Worm (Caenorhabditis elegans) whole organism, L1 larva: Measurements from ENCODE around the gene twk-49.
A peak's percentile ranks its signal among the peaks of the same experiment; 100 is the strongest.

ENCODE experiments used
- F16B12.6 ChIP-seq: fragments of 150-350 bp; optimal IDR thresholded peaks from 2 replicates; lab custom pipeline; 2014; ENCODE audit warnings: missing biosample characterization, missing genetic modification characterization
- Y116A8C.19 ChIP-seq: sonication (generic microtip); optimal IDR thresholded peaks from 2 replicates; lab custom pipeline; 2016; ENCODE audit warnings: missing compliant biosample characterization, missing genetic modification characterization, borderline replicate concordance
- alr-1 ChIP-seq: fragments of 200-800 bp; sonication (Bioruptor generic); optimal IDR thresholded peaks from 2 replicates; lab custom pipeline; 2018; ENCODE audit warnings: borderline replicate concordance, mild to moderate bottlenecking, missing genetic modification characterization, missing compliant biosample characterization
- aly-2 ChIP-seq: fragments of 150-350 bp; optimal IDR thresholded peaks from 2 replicates; lab custom pipeline; 2014; ENCODE audit warnings: missing biosample characterization, missing genetic modification characterization
- blmp-1 ChIP-seq: fragments of 150-350 bp; optimal IDR thresholded peaks from 2 replicates; lab custom pipeline; 2014; ENCODE audit warnings: missing biosample characterization, missing genetic modification characterization
- ceh-63 ChIP-seq: fragments of 200-800 bp; sonication (Bioruptor generic); optimal IDR thresholded peaks from 2 replicates; lab custom pipeline; 2018; ENCODE audit warnings: mild to moderate bottlenecking, missing genetic modification characterization, missing compliant biosample characterization
- ceh-88 ChIP-seq: fragments of 200-800 bp; sonication (Bioruptor generic); IDR thresholded peaks from 2 replicates; pipeline ENCODE4 v1.3.6; 2022; ENCODE audit warnings: missing genetic modification characterization, missing compliant biosample characterization
- dpl-1 ChIP-seq, 3 experiments: fragments of 150-350 bp in 2 of 3; sonication (generic microtip) in 1 of 3; optimal IDR thresholded peaks; 2 replicates each; lab custom pipeline; 2014 to 2017; ENCODE audit warnings: missing biosample characterization in 3 of 3, missing genetic modification characterization in 3 of 3, missing genetic modification reagents in 3 of 3
- efl-1 ChIP-seq, 4 experiments: fragments of 150-350 bp; optimal IDR thresholded peaks in 3 of 4; peaks in 1 of 4; 1 replicate in 1 of 4; 2 replicates in 3 of 4; lab custom pipeline; 2014; ENCODE audit warnings: missing biosample characterization in 2 of 4, missing genetic modification characterization in 2 of 4, missing genetic modification reagents in 2 of 4
- egl-13 ChIP-seq: sonication (generic microtip); optimal IDR thresholded peaks from 2 replicates; lab custom pipeline; 2016; ENCODE audit warnings: missing genotype, missing genetic modification reagents, missing genetic modification characterization, missing compliant biosample characterization
- elt-2 ChIP-seq: sonication (generic microtip); optimal IDR thresholded peaks from 2 replicates; lab custom pipeline; 2016; ENCODE audit warnings: missing genetic modification characterization, mild to moderate bottlenecking, inconsistent platforms, missing compliant biosample characterization, missing genetic modification reagents
- elt-3 ChIP-seq, 6 experiments: fragments of 150-350 bp in 1 of 6; sonication (generic microtip); optimal IDR thresholded peaks; 2 replicates each; lab custom pipeline; 2017 to 2018; ENCODE audit warnings: missing biosample characterization in 6 of 6, missing genetic modification characterization in 6 of 6, inconsistent platforms in 1 of 6
- ets-5 ChIP-seq: fragments of 200-800 bp; sonication (Bioruptor generic); IDR thresholded peaks from 2 replicates; pipeline ENCODE4 v1.3.6; 2022; ENCODE audit warnings: missing genetic modification characterization, missing compliant biosample characterization
- fkh-4 ChIP-seq: sonication (generic microtip); optimal IDR thresholded peaks from 2 replicates; lab custom pipeline; 2016; ENCODE audit warnings: missing compliant biosample characterization, missing genetic modification characterization, borderline replicate concordance
- grh-1 ChIP-seq: fragments of 200-800 bp; sonication (Bioruptor generic); IDR thresholded peaks from 2 replicates; pipeline ENCODE4 v1.3.6; 2022; ENCODE audit warnings: missing genetic modification reagents, missing genetic modification characterization, missing compliant biosample characterization
- isw-1 ChIP-seq: fragments of 200-800 bp; sonication (Bioruptor generic); IDR thresholded peaks from 2 replicates; pipeline ENCODE4 v1.3.6; 2022; ENCODE audit warnings: missing genetic modification characterization, missing compliant biosample characterization
- lin-13 ChIP-seq: fragments of 150-350 bp; optimal IDR thresholded peaks from 2 replicates; lab custom pipeline; 2014; ENCODE audit warnings: missing biosample characterization, missing genetic modification reagents, missing genetic modification characterization
- lin-14 ChIP-seq: fragments of 200-800 bp; sonication (Bioruptor generic); optimal IDR thresholded peaks from 2 replicates; lab custom pipeline; 2018; ENCODE audit warnings: mild to moderate bottlenecking, missing genetic modification characterization, moderate library complexity, missing compliant biosample characterization
- lin-35 ChIP-seq, 2 experiments: fragments of 150-350 bp; optimal IDR thresholded peaks; 2 replicates each; lab custom pipeline; 2014; ENCODE audit warnings: missing biosample characterization in 2 of 2, missing genetic modification characterization in 2 of 2, missing genetic modification reagents in 2 of 2
- lsy-2 ChIP-seq, 2 experiments: fragments of 150-350 bp; optimal IDR thresholded peaks; 2 replicates each; lab custom pipeline; 2014; ENCODE audit warnings: missing biosample characterization in 2 of 2, missing genetic modification characterization in 2 of 2
- mdl-1 ChIP-seq, 2 experiments: fragments of 150-350 bp; optimal IDR thresholded peaks; 2 replicates each; lab custom pipeline; 2014 to 2017; ENCODE audit warnings: missing biosample characterization in 2 of 2, missing genetic modification characterization in 2 of 2, inconsistent platforms in 1 of 2
- mep-1 ChIP-seq: fragments of 150-350 bp; optimal IDR thresholded peaks from 2 replicates; lab custom pipeline; 2014; ENCODE audit warnings: missing biosample characterization, missing genetic modification characterization
- nhr-11 ChIP-seq: fragments of 150-350 bp; optimal IDR thresholded peaks from 2 replicates; lab custom pipeline; 2014; ENCODE audit warnings: missing biosample characterization, missing genetic modification characterization
- nhr-19 ChIP-seq: fragments of 200-800 bp; sonication (Bioruptor generic); conservative IDR thresholded peaks from 2 replicates; pipeline ENCODE4 v1.3.6; 2022; ENCODE audit warnings: missing genetic modification characterization, missing compliant biosample characterization
- nhr-20 ChIP-seq: sonication (generic microtip); optimal IDR thresholded peaks from 2 replicates; lab custom pipeline; 2016; ENCODE audit warnings: mild to moderate bottlenecking, missing genetic modification characterization, missing compliant biosample characterization
- nhr-28 ChIP-seq: fragments of 150-350 bp; optimal IDR thresholded peaks from 2 replicates; lab custom pipeline; 2014; ENCODE audit warnings: missing biosample characterization, missing genetic modification characterization
- nhr-47 ChIP-seq: sonication (generic microtip); optimal IDR thresholded peaks from 2 replicates; lab custom pipeline; 2016; ENCODE audit warnings: mild to moderate bottlenecking, missing genetic modification characterization, moderate library complexity, missing compliant biosample characterization
- nhr-71 ChIP-seq: sonication (generic microtip); optimal IDR thresholded peaks from 2 replicates; lab custom pipeline; 2016; ENCODE audit warnings: mild to moderate bottlenecking, missing genetic modification characterization, moderate library complexity, missing compliant biosample characterization
- nhr-85 ChIP-seq: sonication (generic microtip); peaks from one replicate; lab custom pipeline; 2016; ENCODE audit warnings: missing genetic modification characterization, inconsistent platforms, missing compliant biosample characterization
- snu-23 ChIP-seq: sonication (generic microtip); optimal IDR thresholded peaks from 2 replicates; lab custom pipeline; 2016; ENCODE audit warnings: missing genetic modification characterization, missing compliant biosample characterization
- sptf-1 ChIP-seq: fragments of 150-350 bp; optimal IDR thresholded peaks from 2 replicates; lab custom pipeline; 2014; ENCODE audit warnings: missing biosample characterization, missing genetic modification characterization
- sup-37 ChIP-seq: fragments of 200-800 bp; sonication (Bioruptor generic); optimal IDR thresholded peaks from 2 replicates; lab custom pipeline; 2018; ENCODE audit warnings: mild to moderate bottlenecking, missing genetic modification characterization, missing compliant biosample characterization
- tbx-2 ChIP-seq: sonication (generic microtip); optimal IDR thresholded peaks from 2 replicates; lab custom pipeline; 2016; ENCODE audit warnings: missing genetic modification characterization, missing compliant biosample characterization
- tlp-1 ChIP-seq: fragments of 150-350 bp; optimal IDR thresholded peaks from 2 replicates; lab custom pipeline; 2014; ENCODE audit warnings: missing biosample characterization, missing genetic modification characterization
- unc-130 ChIP-seq: fragments of 150-350 bp; optimal IDR thresholded peaks from 2 replicates; lab custom pipeline; 2017; ENCODE audit warnings: missing biosample characterization, missing genetic modification characterization, inconsistent platforms
- unc-30 ChIP-seq: sonication (generic microtip); optimal IDR thresholded peaks from 2 replicates; lab custom pipeline; 2017; ENCODE audit warnings: missing biosample characterization, missing genetic modification characterization
- unc-86 ChIP-seq: sonication (generic microtip); optimal IDR thresholded peaks from 2 replicates; lab custom pipeline; 2016; ENCODE audit warnings: missing genetic modification characterization, missing compliant biosample characterization
- unc-98 ChIP-seq: fragments of 200-800 bp; sonication (Bioruptor generic); IDR thresholded peaks from 2 replicates; pipeline ENCODE4 v1.3.6; 2022; ENCODE audit warnings: missing genetic modification characterization, missing compliant biosample characterization
- zag-1 ChIP-seq: fragments of 150-350 bp; optimal IDR thresholded peaks from 2 replicates; lab custom pipeline; 2014; ENCODE audit warnings: missing biosample characterization, missing genetic modification characterization
- ztf-4 ChIP-seq: fragments of 150-350 bp; optimal IDR thresholded peaks from 2 replicates; lab custom pipeline; 2014; ENCODE audit warnings: missing biosample characterization, missing genetic modification characterization

Gene twk-49

ce11 chrII:6453341-6453806 lies 45.6 kb downstream of the twk-49 start, which contains the start of gene atg-16.2 (continued):
- TF ChIP-seq ztf-4 (peak; percentile 19), elt-3 (tag; optimal IDR thresholded peaks at IDR 0.05; lab: Kevin White, UChicago) (peak in 1 of 6 experiments; percentile 30), nhr-47 (peak; percentile 10), grh-1 (GFP tag; lab: Robert Waterston, UW) (no peak), mep-1 (tag; lab: Kevin White, UChicago) (peak; percentile 85), lin-35 (GFP tag; optimal IDR thresholded peaks at IDR 0.05; lab: Kevin White, UChicago) (peak; percentile 60 to 77), Y116A8C.19 (tag; lab: Kevin White, UChicago) (no peak), nhr-85 (tag; lab: Kevin White, UChicago) (peak; percentile 53)
- TF ChIP-seq, all 84 proteins: peak for 29

DNA sequence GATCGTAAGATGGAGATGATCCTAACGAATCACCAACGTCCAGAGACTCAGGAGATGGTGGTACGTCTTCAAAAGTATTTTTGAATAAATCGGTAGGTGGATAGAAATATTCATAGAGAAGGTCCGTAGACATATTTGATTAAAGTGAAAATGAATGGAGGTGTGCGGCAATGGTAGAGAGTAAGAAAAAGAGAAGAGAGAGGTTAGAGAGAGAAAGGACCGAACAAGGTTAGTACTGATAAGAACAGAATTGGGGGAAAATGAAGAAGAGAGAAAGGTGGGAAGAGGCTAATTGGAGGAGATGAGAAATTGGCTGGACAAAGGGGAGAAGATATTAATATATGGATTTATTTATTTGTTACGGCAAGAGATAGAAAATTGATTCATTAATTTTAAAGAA lies 49.3 kb downstream of the twk-49 start, which contains the start of gene nhr-22:
nhr-22 (minus strand) TSS at position 137 of the 400 bp plus-strand sequence.
- peak; percentile 16 for TF ChIP-seq nhr-85 (tag; lab: Kevin White, UChicago)
- no peak for TF ChIP-seq egl-13 (tag; lab: Kevin White, UChicago)
- peak; percentile 78 for TF ChIP-seq blmp-1 (tag; lab: Kevin White, UChicago)
- TF ChIP-seq mep-1 (tag; lab: Kevin White, UChicago): no peak
- no peak for TF ChIP-seq isw-1
- TF ChIP-seq sup-37 (GFP tag; lab: Kevin White, UChicago): no peak
- no peak for TF ChIP-seq fkh-4 (tag; lab: Kevin White, UChicago)
- TF ChIP-seq elt-3 (tag; optimal IDR thresholded peaks at IDR 0.05; lab: Kevin White, UChicago): peak in 1 of 6 experiments; percentile 12
- peak; percentile 29 for TF ChIP-seq lin-14 (GFP tag; lab: Kevin White, UChicago)
- TF ChIP-seq, all 84 proteins: peak for 4

DNA sequence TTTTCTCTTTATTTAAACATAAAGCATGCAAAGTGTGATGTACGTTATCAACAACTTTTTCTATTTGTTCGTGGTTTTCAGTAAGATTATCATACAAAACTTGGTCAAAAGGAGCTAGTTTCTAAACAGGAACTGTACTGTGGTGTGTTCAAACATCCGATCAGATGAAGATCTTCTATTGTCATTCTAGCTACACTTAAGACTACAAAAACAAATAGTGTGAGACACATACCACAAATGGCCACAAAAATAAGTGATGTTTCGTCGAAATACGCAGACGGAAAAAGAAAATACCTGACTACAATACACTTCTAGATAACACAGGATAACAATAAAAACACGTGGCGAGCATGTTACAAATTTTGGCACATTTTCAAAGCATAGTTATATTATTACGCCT lies 50.3 kb downstream of the twk-49 start:
- TF ChIP-seq efl-1 (optimal IDR thresholded peaks at IDR 0.05; lab: Kevin White, UChicago) (no peak), efl-1 (GFP tag; optimal IDR thresholded peaks at IDR 0.05 in 1 of 2; lab: Kevin White, UChicago) (peak in 1 of 2 experiments; percentile 83), lin-13 (GFP tag; lab: Kevin White, UChicago) (no peak), snu-23 (GFP tag; lab: Kevin White, UChicago) (peak; percentile 17), lin-14 (GFP tag; lab: Kevin White, UChicago) (peak; percentile 48), dpl-1 (GFP tag; optimal IDR thresholded peaks at IDR 0.05; lab: Kevin White, UChicago) (no peak), elt-2 (tag; lab: Kevin White, UChicago) (peak; percentile 45), nhr-20 (tag; lab: Kevin White, UChicago) (peak; percentile 75), lin-35 (GFP tag; optimal IDR thresholded peaks at IDR 0.05; lab: Kevin White, UChicago) (peak in 1 of 2 experiments; percentile 27), unc-86 (tag; lab: Kevin White, UChicago) (no peak), nhr-85 (tag; lab: Kevin White, UChicago) (peak; percentile 65), nhr-11 (tag; lab: Kevin White, UChicago) (no peak), nhr-71 (peak; percentile 20), mep-1 (tag; lab: Kevin White, UChicago) (no peak)
- TF ChIP-seq, all 84 proteins: peak for 8

DNA sequence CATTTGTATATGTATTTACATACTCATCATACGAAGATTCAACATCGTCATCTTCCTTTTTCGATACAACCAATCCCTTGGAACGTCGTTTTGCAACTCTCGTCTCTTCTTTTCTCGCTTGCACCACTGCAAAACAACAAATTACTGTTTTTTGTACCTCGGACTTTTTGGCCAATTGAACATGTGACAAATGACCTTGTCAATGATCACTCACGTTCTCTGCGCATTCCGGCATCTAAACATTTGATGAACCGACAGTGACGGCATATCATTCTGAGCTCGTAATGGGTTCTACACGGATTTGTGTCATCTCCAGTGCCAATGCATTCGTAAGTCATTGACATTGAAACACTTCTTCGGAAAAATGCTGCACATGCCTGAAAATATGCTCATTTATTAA lies 50.8 kb downstream of the twk-49 start:
- TF ChIP-seq aly-2 (no peak), unc-130 (tag; lab: Kevin White, UChicago) (no peak), mdl-1 (tag; optimal IDR thresholded peaks at IDR 0.05; lab: Kevin White, UChicago) (peak in 1 of 2 experiments; percentile 58), unc-30 (tag; lab: Kevin White, UChicago) (no peak), ets-5 (GFP tag; lab: Robert Waterston, UW) (no peak), tlp-1 (no peak), zag-1 (tag; lab: Kevin White, UChicago) (no peak), snu-23 (GFP tag; lab: Kevin White, UChicago) (peak; percentile 7), ceh-63 (GFP tag; lab: Kevin White, UChicago) (no peak), lin-14 (GFP tag; lab: Kevin White, UChicago) (peak; percentile 38), nhr-71 (peak; percentile 1), nhr-20 (tag; lab: Kevin White, UChicago) (peak; percentile 28), elt-2 (tag; lab: Kevin White, UChicago) (no peak), lin-35 (GFP tag; optimal IDR thresholded peaks at IDR 0.05; lab: Kevin White, UChicago) (peak in 1 of 2 experiments; percentile 33), nhr-28 (no peak), elt-3 (tag; optimal IDR thresholded peaks at IDR 0.05; lab: Kevin White, UChicago) (peak in 2 of 6 experiments; percentile 43 to 75), grh-1 (GFP tag; lab: Robert Waterston, UW) (0 out of 2 replicates have a peak, but pooled peaks have one; percentile 6), lsy-2 (tag; optimal IDR thresholded peaks at IDR 0.05; lab: Kevin White, UChicago) (peak in 1 of 2 experiments; percentile 2), F16B12.6 (tag; lab: Kevin White, UChicago) (no peak), unc-98 (GFP tag; lab: Robert Waterston, UW) (no peak), tbx-2 (tag; lab: Kevin White, UChicago) (peak; percentile 3), ceh-88 (GFP tag; lab: Robert Waterston, UW) (no peak), sptf-1 (tag; lab: Kevin White, UChicago) (no peak), alr-1 (tag; lab: Kevin White, UChicago) (no peak), nhr-19 (GFP tag; lab: Robert Waterston, UW) (0 out of 2 replicates have a peak, but pooled peaks have one; percentile 7), blmp-1 (tag; lab: Kevin White, UChicago) (peak; percentile 54)
- TF ChIP-seq, all 84 proteins: peak for 12
